Fruit fly (Drosophila melanogaster): ENCODE results near the gene CG10011.

- TF ChIP-seq EcR (GFP tag; optimal IDR thresholded peaks at IDR 0.05) (no peak), CG8478 (optimal IDR thresholded peaks at IDR 0.05) (no peak), psq (optimal IDR thresholded peaks at IDR 0.05) (no peak)
Measured at dm6 chr3R:28586943-28587342, 48.0 kb downstream of the CG10011 start.

Data from whole organism.